Fruit fly (Drosophila melanogaster): ENCODE results near the gene CG32683.

DNA sequence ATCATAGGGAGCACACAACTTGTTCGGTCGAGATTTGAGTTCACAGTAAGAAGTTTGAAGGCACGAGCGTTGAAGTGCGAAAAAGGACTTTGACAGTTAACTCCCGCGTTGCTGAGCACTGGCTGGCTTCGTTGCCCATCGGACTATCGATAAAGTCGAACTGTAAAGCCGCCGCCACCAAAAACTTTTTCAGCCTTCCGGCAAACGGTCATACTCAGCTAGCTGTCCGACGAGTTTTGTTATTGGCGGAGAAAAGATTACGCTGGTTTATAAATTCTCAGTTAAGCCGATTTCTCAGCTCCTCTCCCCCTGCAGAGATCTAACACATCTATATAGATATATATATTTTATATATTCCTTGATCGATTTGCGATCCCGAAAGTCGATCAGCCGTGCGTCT lies 68.9 kb downstream of the CG32683 start, which contains the start of the genes Psf3 and flw:
- TF ChIP-seq pan (optimal IDR thresholded peaks at IDR 0.05) = no peak
- no peak for TF ChIP-seq psq (optimal IDR thresholded peaks at IDR 0.05)
- TF ChIP-seq usp (GFP tag; optimal IDR thresholded peaks at IDR 0.05) = no peak
- TF ChIP-seq EcR (GFP tag; optimal IDR thresholded peaks at IDR 0.05) = no peak
